Worm (Caenorhabditis elegans) whole organism, L1 larva: Measurements from ENCODE around the gene str-82.

Experiments
- C04F5.9 ChIP-seq: sonication (generic microtip); optimal IDR thresholded peaks from 2 replicates; lab custom pipeline; 2016; ENCODE audit warnings: missing genetic modification characterization, missing compliant biosample characterization
- C16A3.4 ChIP-seq: fragments of 150-350 bp; optimal IDR thresholded peaks from 2 replicates; lab custom pipeline; 2014; ENCODE audit warnings: missing biosample characterization, missing genetic modification characterization
- alr-1 ChIP-seq: fragments of 200-800 bp; sonication (Bioruptor generic); optimal IDR thresholded peaks from 2 replicates; lab custom pipeline; 2018; ENCODE audit warnings: borderline replicate concordance, mild to moderate bottlenecking, missing genetic modification characterization, missing compliant biosample characterization
- ceh-63 ChIP-seq: fragments of 200-800 bp; sonication (Bioruptor generic); optimal IDR thresholded peaks from 2 replicates; lab custom pipeline; 2018; ENCODE audit warnings: mild to moderate bottlenecking, missing genetic modification characterization, missing compliant biosample characterization
- ceh-8 ChIP-seq: fragments of 200-800 bp; sonication (Bioruptor generic); optimal IDR thresholded peaks from 2 replicates; lab custom pipeline; 2018; ENCODE audit warnings: mild to moderate bottlenecking, missing genetic modification characterization, moderate library complexity, missing compliant biosample characterization
- efl-3 ChIP-seq: fragments of 200-800 bp; sonication (Bioruptor generic); optimal IDR thresholded peaks from 2 replicates; lab custom pipeline; 2018; ENCODE audit warnings: mild to moderate bottlenecking, missing genetic modification characterization, missing compliant biosample characterization
- egl-13 ChIP-seq: sonication (generic microtip); optimal IDR thresholded peaks from 2 replicates; lab custom pipeline; 2016; ENCODE audit warnings: missing genotype, missing genetic modification reagents, missing genetic modification characterization, missing compliant biosample characterization
- elt-2 ChIP-seq: sonication (generic microtip); optimal IDR thresholded peaks from 2 replicates; lab custom pipeline; 2016; ENCODE audit warnings: missing genetic modification characterization, mild to moderate bottlenecking, inconsistent platforms, missing compliant biosample characterization, missing genetic modification reagents
- fkh-10 ChIP-seq: sonication (generic microtip); optimal IDR thresholded peaks from 2 replicates; lab custom pipeline; 2017; ENCODE audit warnings: missing biosample characterization, missing genetic modification reagents, missing genetic modification characterization
- fkh-4 ChIP-seq: sonication (generic microtip); optimal IDR thresholded peaks from 2 replicates; lab custom pipeline; 2016; ENCODE audit warnings: missing compliant biosample characterization, missing genetic modification characterization, borderline replicate concordance
- hpl-2 ChIP-seq: fragments of 150-350 bp; optimal IDR thresholded peaks from 2 replicates; lab custom pipeline; 2014; ENCODE audit warnings: missing biosample characterization, missing genetic modification reagents, missing genetic modification characterization
- isw-1 ChIP-seq: fragments of 200-800 bp; sonication (Bioruptor generic); IDR thresholded peaks from 2 replicates; pipeline ENCODE4 v1.3.6; 2022; ENCODE audit warnings: missing genetic modification characterization, missing compliant biosample characterization
- lin-35 ChIP-seq, 2 experiments: fragments of 150-350 bp; optimal IDR thresholded peaks; 2 replicates each; lab custom pipeline; 2014; ENCODE audit warnings: missing biosample characterization in 2 of 2, missing genetic modification characterization in 2 of 2, missing genetic modification reagents in 2 of 2
- lin-39 ChIP-seq: fragments of 150-350 bp; optimal IDR thresholded peaks from 2 replicates; lab custom pipeline; 2014; ENCODE audit warnings: missing biosample characterization, missing genetic modification reagents, missing genetic modification characterization
- lir-3 ChIP-seq: sonication (generic microtip); optimal IDR thresholded peaks from 2 replicates; lab custom pipeline; 2016; ENCODE audit warnings: mild to moderate bottlenecking, missing genetic modification characterization, moderate library complexity, missing compliant biosample characterization; ENCODE audit not compliant: poor library complexity
- nhr-20 ChIP-seq: sonication (generic microtip); optimal IDR thresholded peaks from 2 replicates; lab custom pipeline; 2016; ENCODE audit warnings: mild to moderate bottlenecking, missing genetic modification characterization, missing compliant biosample characterization
- nhr-28 ChIP-seq: fragments of 150-350 bp; optimal IDR thresholded peaks from 2 replicates; lab custom pipeline; 2014; ENCODE audit warnings: missing biosample characterization, missing genetic modification characterization
- nhr-76 ChIP-seq: sonication (generic microtip); optimal IDR thresholded peaks from 2 replicates; lab custom pipeline; 2017; ENCODE audit warnings: missing biosample characterization, missing genetic modification characterization
- nhr-84 ChIP-seq: sonication (generic microtip); optimal IDR thresholded peaks from 2 replicates; lab custom pipeline; 2017; ENCODE audit warnings: missing biosample characterization, missing genetic modification characterization
- nhr-85 ChIP-seq: sonication (generic microtip); peaks from one replicate; lab custom pipeline; 2016; ENCODE audit warnings: missing genetic modification characterization, inconsistent platforms, missing compliant biosample characterization
- rnt-1 ChIP-seq: sonication (generic microtip); optimal IDR thresholded peaks from 2 replicates; lab custom pipeline; 2016; ENCODE audit warnings: mild to moderate bottlenecking, missing genetic modification characterization, moderate library complexity, missing compliant biosample characterization
- skn-1 ChIP-seq: fragments of 150-350 bp; optimal IDR thresholded peaks from 2 replicates; lab custom pipeline; 2014; ENCODE audit warnings: missing biosample characterization, missing genetic modification characterization
- snpc-4 ChIP-seq: fragments of 150-350 bp; optimal IDR thresholded peaks from 2 replicates; lab custom pipeline; 2014; ENCODE audit warnings: missing biosample characterization, missing genetic modification characterization
- snu-23 ChIP-seq: sonication (generic microtip); optimal IDR thresholded peaks from 2 replicates; lab custom pipeline; 2016; ENCODE audit warnings: missing genetic modification characterization, missing compliant biosample characterization
- tbx-2 ChIP-seq: sonication (generic microtip); optimal IDR thresholded peaks from 2 replicates; lab custom pipeline; 2016; ENCODE audit warnings: missing genetic modification characterization, missing compliant biosample characterization
- unc-30 ChIP-seq: sonication (generic microtip); optimal IDR thresholded peaks from 2 replicates; lab custom pipeline; 2017; ENCODE audit warnings: missing biosample characterization, missing genetic modification characterization
- unc-62 ChIP-seq: fragments of 150-350 bp; optimal IDR thresholded peaks from 2 replicates; lab custom pipeline; 2014; ENCODE audit warnings: missing biosample characterization, missing genetic modification reagents, missing genetic modification characterization
- unc-86 ChIP-seq: sonication (generic microtip); optimal IDR thresholded peaks from 2 replicates; lab custom pipeline; 2016; ENCODE audit warnings: missing genetic modification characterization, missing compliant biosample characterization
- vab-15 ChIP-seq: sonication (generic microtip); optimal IDR thresholded peaks from 2 replicates; lab custom pipeline; 2017; ENCODE audit warnings: missing genotype, mild to moderate bottlenecking, missing genetic modification characterization, missing compliant biosample characterization
- zag-1 ChIP-seq: fragments of 150-350 bp; optimal IDR thresholded peaks from 2 replicates; lab custom pipeline; 2014; ENCODE audit warnings: missing biosample characterization, missing genetic modification characterization
- zip-4 ChIP-seq: fragments of 200-800 bp; sonication (Bioruptor generic); optimal IDR thresholded peaks from 2 replicates; lab custom pipeline; 2018; ENCODE audit warnings: mild to moderate bottlenecking, missing genetic modification characterization, moderate library complexity, missing compliant biosample characterization

str-82 gene

DNA sequence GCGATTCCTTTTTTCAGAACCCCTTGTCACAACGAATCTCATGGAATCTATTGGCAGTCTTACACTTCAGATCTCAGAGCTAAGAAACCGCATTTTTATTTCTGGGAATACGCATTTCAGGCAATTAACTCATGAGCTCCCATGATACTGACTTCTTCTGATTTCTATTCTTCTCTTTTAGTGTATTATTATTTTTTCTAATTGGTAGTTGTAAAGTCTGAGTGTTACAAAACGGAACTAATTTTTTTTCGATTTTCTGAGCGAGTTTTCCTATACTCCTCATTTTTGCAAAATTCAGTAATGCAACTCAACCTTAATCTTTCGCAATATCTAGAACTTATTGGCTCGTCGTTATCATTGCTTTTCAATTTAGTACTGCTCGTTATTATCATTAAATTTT, at the start of gene str-82:
TSS of gene str-82 (plus strand) at position 301 of the 400 bp plus-strand sequence.
- no peak for TF ChIP-seq unc-62 (GFP tag; lab: Kevin White, UChicago)
- TF ChIP-seq alr-1 (tag; lab: Kevin White, UChicago): no peak
- TF ChIP-seq C16A3.4 (tag; lab: Kevin White, UChicago): no peak
- no peak for TF ChIP-seq lin-35 (GFP tag; optimal IDR thresholded peaks at IDR 0.05; lab: Kevin White, UChicago)

- no peak for TF ChIP-seq ceh-8
- no peak for TF ChIP-seq nhr-28 (tag; lab: Kevin White, UChicago)
- TF ChIP-seq, all 84 proteins: peak for 0
Measured at ce11 chrV:3927522-3927921, 46.9 kb upstream of the str-82 start.

ce11 chrV:3929099-3929498, 45.4 kb upstream of the str-82 start, which contains the start of gene srx-64:
TSS of gene srx-64 (plus strand) at chrV:3929399.
- TF ChIP-seq snpc-4 (tag; lab: Kevin White, UChicago): no peak
- TF ChIP-seq nhr-76 (tag; lab: Kevin White, UChicago): no peak
- TF ChIP-seq skn-1 (tag; lab: Kevin White, UChicago): no peak
- TF ChIP-seq isw-1: no peak
- TF ChIP-seq zip-4: no peak

DNA sequence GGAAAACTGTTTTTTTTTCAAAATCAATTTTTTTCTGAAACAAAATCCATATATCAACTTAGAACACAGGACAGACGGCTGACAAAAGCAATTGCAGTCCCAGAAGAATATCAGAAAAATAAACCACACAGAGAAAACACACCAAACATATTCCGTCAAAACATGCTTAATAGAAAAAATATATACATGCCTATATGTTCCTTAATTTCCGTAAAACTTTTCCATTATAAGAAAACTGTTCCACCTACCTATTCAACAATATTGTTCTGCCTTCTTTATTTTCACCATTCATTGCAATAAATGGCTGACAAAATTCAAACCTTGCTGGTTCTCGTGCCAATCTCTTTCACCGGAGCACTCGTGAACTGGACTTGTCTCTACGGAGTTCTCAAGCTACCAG, 43.1 kb upstream of the str-82 start, which contains the start of gene srx-63:
TSS of gene srx-63 (plus strand) at position 301 of the 400 bp plus-strand sequence.
- TF ChIP-seq nhr-76 (tag; lab: Kevin White, UChicago): no peak

DNA sequence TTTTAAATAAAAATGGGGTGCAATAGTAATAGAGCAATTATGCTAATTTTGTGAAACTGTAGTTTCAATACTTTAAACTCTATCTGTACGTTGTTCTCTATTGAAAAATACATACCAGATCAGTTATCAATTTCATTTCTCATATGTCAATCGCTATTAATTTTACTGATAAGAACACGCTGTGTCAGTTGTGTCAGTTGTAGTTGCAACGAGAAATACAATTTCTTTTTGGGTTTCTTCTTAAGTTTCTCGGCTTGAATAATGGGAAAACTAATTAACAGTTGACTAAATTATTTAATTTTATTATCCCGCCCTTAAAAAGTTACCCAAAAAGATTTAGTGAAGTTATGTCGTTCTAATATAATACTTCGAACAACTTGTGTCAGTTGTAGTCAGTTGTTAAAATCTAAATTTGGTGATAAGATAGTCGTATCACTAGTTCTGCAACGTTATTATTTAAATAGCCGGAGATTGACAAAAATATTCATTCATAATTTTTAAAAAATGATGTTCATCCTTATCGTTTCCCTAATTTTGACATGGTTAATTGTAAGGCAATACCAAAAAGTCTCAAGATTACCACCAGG, 38.5 kb upstream of the str-82 start, which contains the start of gene cyp-35A5:
TSS of gene cyp-35A5 (plus strand) at position 435 of the 587 bp plus-strand sequence.
- TF ChIP-seq ceh-63 (GFP tag; lab: Kevin White, UChicago) (no peak), nhr-20 (tag; lab: Kevin White, UChicago) (peak; percentile 2), elt-2 (tag; lab: Kevin White, UChicago) (peak; percentile 85)

- TF ChIP-seq snu-23 (GFP tag; lab: Kevin White, UChicago): no peak
- TF ChIP-seq hpl-2 (GFP tag; lab: Kevin White, UChicago): no peak
- no peak for TF ChIP-seq nhr-85 (tag; lab: Kevin White, UChicago)
- TF ChIP-seq lin-39 (tag; lab: Kevin White, UChicago): no peak
- TF ChIP-seq zip-4: no peak
- TF ChIP-seq C04F5.9 (tag; lab: Kevin White, UChicago): no peak
- TF ChIP-seq unc-30 (tag; lab: Kevin White, UChicago): no peak
- TF ChIP-seq vab-15: no peak
- TF ChIP-seq nhr-84 (tag; lab: Kevin White, UChicago): no peak
- TF ChIP-seq rnt-1 (tag; lab: Kevin White, UChicago): no peak
- TF ChIP-seq fkh-10 (GFP tag; lab: Kevin White, UChicago): no peak
- TF ChIP-seq fkh-4 (tag; lab: Kevin White, UChicago): no peak
- TF ChIP-seq zag-1: no peak
- TF ChIP-seq unc-86: no peak
- no peak for TF ChIP-seq egl-13 (tag; lab: Kevin White, UChicago)
- no peak for TF ChIP-seq efl-3 (GFP tag; lab: Kevin White, UChicago)
- no peak for TF ChIP-seq isw-1
- TF ChIP-seq lir-3 (tag; lab: Kevin White, UChicago): no peak
- no peak for TF ChIP-seq tbx-2 (tag; lab: Kevin White, UChicago)
Measured at ce11 chrV:3938789-3939188, 35.7 kb upstream of the str-82 start, which contains the start of gene cyp-35B1. TSS of gene cyp-35B1 (plus strand) at chrV:3939032.
